Fruit fly (Drosophila melanogaster) whole organism, embryonic: Measurements from ENCODE around the gene Rnb.

Source experiments
- CG10267 ChIP-seq: fragments of 200-800 bp; sonication (Bioruptor generic); optimal IDR thresholded peaks from 2 replicates; lab custom pipeline; 2018; ENCODE audit warnings: missing biosample characterization, mild to moderate bottlenecking, missing genetic modification characterization, moderate library complexity
- CG11456 ChIP-seq: fragments of 200-800 bp; sonication (Bioruptor generic); IDR thresholded peaks from 3 replicates; pipeline ENCODE4 v1.3.6; 2022; ENCODE audit warnings: missing biosample characterization, missing genetic modification characterization
- CG11723 ChIP-seq: fragments of 200-800 bp; sonication (Bioruptor generic); optimal IDR thresholded peaks from 2 replicates; lab custom pipeline; 2017; ENCODE audit warnings: missing biosample characterization, mild to moderate bottlenecking, missing genetic modification characterization
- CG12104 ChIP-seq: fragments of 200-800 bp; sonication (Bioruptor generic); optimal IDR thresholded peaks from 3 replicates; lab custom pipeline; 2016; ENCODE audit warnings: missing biosample characterization, missing genetic modification characterization
- CG13424 ChIP-seq: fragments of 200-800 bp; sonication (Bioruptor generic); optimal IDR thresholded peaks from 2 replicates; lab custom pipeline; 2019; ENCODE audit warnings: missing biosample characterization, mild to moderate bottlenecking, missing genetic modification characterization, moderate library complexity
- CG15479 ChIP-seq: fragments of 200-800 bp; sonication (Bioruptor generic); optimal IDR thresholded peaks from 3 replicates; lab custom pipeline; 2019; ENCODE audit warnings: missing biosample characterization, mild to moderate bottlenecking, missing genetic modification characterization, moderate library complexity
- CG15696 ChIP-seq: fragments of 200-800 bp; sonication (Bioruptor generic); optimal IDR thresholded peaks from 2 replicates; lab custom pipeline; 2019; ENCODE audit warnings: missing biosample characterization, mild to moderate bottlenecking, missing genetic modification characterization, moderate library complexity
- CG17186 ChIP-seq: fragments of 200-800 bp; sonication (Bioruptor generic); optimal IDR thresholded peaks from 3 replicates; lab custom pipeline; 2017; ENCODE audit warnings: missing biosample characterization, missing genetic modification reagents, missing genetic modification characterization
- CG17359 ChIP-seq: fragments of 200-800 bp; sonication (Bioruptor generic); optimal IDR thresholded peaks from 3 replicates; lab custom pipeline; 2018; ENCODE audit warnings: missing biosample characterization, mild to moderate bottlenecking, missing genetic modification characterization, moderate library complexity
- CG17385 ChIP-seq: fragments of 200-800 bp; sonication (Bioruptor generic); optimal IDR thresholded peaks from 3 replicates; lab custom pipeline; 2018; ENCODE audit warnings: missing biosample characterization, mild to moderate bottlenecking, missing genetic modification characterization
- CG1792 ChIP-seq: fragments of 200-800 bp; sonication (Bioruptor generic); optimal IDR thresholded peaks from 2 replicates; lab custom pipeline; 2016; ENCODE audit warnings: missing biosample characterization, missing genetic modification characterization
- CG18599 ChIP-seq: fragments of 200-800 bp; sonication (Bioruptor generic); optimal IDR thresholded peaks from 3 replicates; lab custom pipeline; 2017; ENCODE audit warnings: missing biosample characterization, missing genetic modification characterization, mild to moderate bottlenecking, moderate library complexity, missing genetic modification reagents
- CG18764 ChIP-seq: fragments of 200-800 bp; sonication (Bioruptor generic); optimal IDR thresholded peaks from 3 replicates; lab custom pipeline; 2016; ENCODE audit warnings: missing biosample characterization, missing genetic modification characterization
- CG3281 ChIP-seq: fragments of 200-800 bp; sonication (Bioruptor generic); optimal IDR thresholded peaks from 3 replicates; lab custom pipeline; 2017; ENCODE audit warnings: missing biosample characterization, mild to moderate bottlenecking, missing genetic modification characterization
- CG43689 ChIP-seq: fragments of 200-800 bp; sonication (Bioruptor generic); IDR thresholded peaks from 2 replicates; pipeline ENCODE4 v1.3.6; 2022; ENCODE audit warnings: missing biosample characterization, missing genetic modification characterization
- CG4424 ChIP-seq: fragments of 200-800 bp; sonication (Bioruptor generic); optimal IDR thresholded peaks from 3 replicates; lab custom pipeline; 2016; ENCODE audit warnings: missing biosample characterization, missing genetic modification characterization
- CG5180 ChIP-seq: fragments of 200-800 bp; sonication (Bioruptor generic); optimal IDR thresholded peaks from 3 replicates; lab custom pipeline; 2017; ENCODE audit warnings: missing biosample characterization, missing genetic modification characterization, mild to moderate bottlenecking, moderate library complexity, missing genetic modification reagents
- CG6254 ChIP-seq: fragments of 200-800 bp; sonication (Bioruptor generic); optimal IDR thresholded peaks from 3 replicates; lab custom pipeline; 2017; ENCODE audit warnings: mild to moderate bottlenecking, missing biosample characterization, missing genetic modification reagents, missing genetic modification characterization
- CG6813 ChIP-seq: fragments of 200-800 bp; sonication (Bioruptor generic); optimal IDR thresholded peaks from 2 replicates; lab custom pipeline; 2017; ENCODE audit warnings: missing biosample characterization, missing genetic modification characterization, mild to moderate bottlenecking, moderate library complexity, missing genetic modification reagents
- CG7271 ChIP-seq: fragments of 200-800 bp; sonication (Bioruptor generic); optimal IDR thresholded peaks from 2 replicates; lab custom pipeline; 2018; ENCODE audit warnings: missing biosample characterization, mild to moderate bottlenecking, missing genetic modification characterization, moderate library complexity
- CG7839 ChIP-seq: fragments of 200-800 bp; sonication (Bioruptor generic); optimal IDR thresholded peaks from 3 replicates; lab custom pipeline; 2018; ENCODE audit warnings: missing biosample characterization, mild to moderate bottlenecking, missing genetic modification characterization, moderate library complexity
- D ChIP-seq, 2 experiments: fragments of 200-800 bp in 1 of 2; fragments of >200 bp in 1 of 2; sonication (Bioruptor generic) in 1 of 2; optimal IDR thresholded peaks; 2 replicates in 1 of 2; 3 replicates in 1 of 2; lab custom pipeline; 2017; ENCODE audit warnings: mild to moderate bottlenecking in 1 of 2, missing biosample characterization in 1 of 2, missing genetic modification characterization in 1 of 2, missing genetic modification reagents in 1 of 2
- D19A ChIP-seq: fragments of 200-800 bp; optimal IDR thresholded peaks from 3 replicates; lab custom pipeline; 2019; ENCODE audit warnings: missing biosample characterization, mild to moderate bottlenecking, missing genetic modification characterization, moderate library complexity
- E2f1 ChIP-seq: fragments of 200-800 bp; sonication (Bioruptor generic); IDR thresholded peaks from 2 replicates; pipeline ENCODE4 v1.3.6; 2022; ENCODE audit warnings: missing biosample characterization, missing genetic modification characterization
- Hey ChIP-seq: fragments of 200-800 bp; sonication (Bioruptor generic); optimal IDR thresholded peaks from 3 replicates; lab custom pipeline; 2018; ENCODE audit warnings: missing biosample characterization, mild to moderate bottlenecking, missing genetic modification characterization
- Hmr ChIP-seq: fragments of 200-800 bp; sonication (Bioruptor generic); optimal IDR thresholded peaks from 3 replicates; lab custom pipeline; 2017; ENCODE audit warnings: mild to moderate bottlenecking, missing biosample characterization, missing genetic modification reagents, missing genetic modification characterization
- MTF-1 ChIP-seq: fragments of 200-800 bp; sonication (Bioruptor generic); optimal IDR thresholded peaks from 2 replicates; lab custom pipeline; 2018; ENCODE audit warnings: missing biosample characterization, mild to moderate bottlenecking, missing genetic modification characterization, borderline replicate concordance
- NC2α ChIP-seq: fragments of 200-800 bp; sonication (Bioruptor generic); optimal IDR thresholded peaks from 2 replicates; lab custom pipeline; 2016; ENCODE audit warnings: missing biosample characterization, missing genetic modification characterization
- NfI ChIP-seq: fragments of 200-800 bp; sonication (Bioruptor generic); optimal IDR thresholded peaks from 3 replicates; lab custom pipeline; 2018; ENCODE audit warnings: missing biosample characterization, mild to moderate bottlenecking, missing genetic modification characterization, moderate library complexity
- Side ChIP-seq: fragments of 200-800 bp; sonication (Bioruptor generic); optimal IDR thresholded peaks from 2 replicates; lab custom pipeline; 2016; ENCODE audit warnings: missing biosample characterization, missing genetic modification characterization
- TFAM ChIP-seq: fragments of 200-800 bp; sonication (Bioruptor generic); optimal IDR thresholded peaks from 2 replicates; lab custom pipeline; 2017; ENCODE audit warnings: missing biosample characterization, missing genetic modification characterization, inconsistent platforms
- Usf ChIP-seq: fragments of 200-800 bp; sonication (Bioruptor generic); optimal IDR thresholded peaks from 2 replicates; lab custom pipeline; 2017; ENCODE audit warnings: missing genotype, missing biosample characterization, missing genetic modification characterization
- bcd ChIP-seq: fragments of 200-800 bp; sonication (Bioruptor generic); optimal IDR thresholded peaks from 2 replicates; lab custom pipeline; 2017; ENCODE audit warnings: missing biosample characterization, mild to moderate bottlenecking, missing genetic modification characterization
- cad ChIP-seq: fragments of >200 bp; optimal IDR thresholded peaks from 2 replicates; lab custom pipeline; 2017; ENCODE audit warnings: missing biosample characterization, missing genetic modification characterization
- chm ChIP-seq: fragments of 200-800 bp; sonication (Bioruptor generic); IDR thresholded peaks from 2 replicates; pipeline ENCODE4 v1.3.6; 2022; ENCODE audit warnings: missing biosample characterization, missing genetic modification characterization
- crol ChIP-seq: fragments of 200-800 bp; sonication (Bioruptor generic); IDR thresholded peaks from 2 replicates; pipeline ENCODE4 v1.3.6; 2022; ENCODE audit warnings: missing biosample characterization, missing genetic modification characterization
- dmrt99B ChIP-seq: fragments of 200-800 bp; sonication (Bioruptor generic); optimal IDR thresholded peaks from 2 replicates; lab custom pipeline; 2018; ENCODE audit warnings: missing biosample characterization, mild to moderate bottlenecking, missing genetic modification characterization, moderate library complexity
- fd102C ChIP-seq: fragments of 200-800 bp; sonication (Bioruptor generic); optimal IDR thresholded peaks from 2 replicates; lab custom pipeline; 2018; ENCODE audit warnings: missing biosample characterization, mild to moderate bottlenecking, missing genetic modification characterization, moderate library complexity
- fd64A ChIP-seq: fragments of 200-800 bp; sonication (Bioruptor generic); optimal IDR thresholded peaks from 3 replicates; lab custom pipeline; 2018; ENCODE audit warnings: missing biosample characterization, mild to moderate bottlenecking, missing genetic modification characterization
- hkb ChIP-seq, 2 experiments: fragments of 200-800 bp in 1 of 2; fragments of >200 bp in 1 of 2; sonication (Bioruptor generic) in 1 of 2; IDR thresholded peaks in 1 of 2; optimal IDR thresholded peaks in 1 of 2; 2 replicates each; pipeline versions ENCODE4 v1.3.6 to Lab custom; 2017 to 2022; ENCODE audit warnings: missing biosample characterization in 1 of 2, missing genetic modification characterization in 1 of 2
- inv ChIP-seq: fragments of 200-800 bp; sonication (Bioruptor generic); IDR thresholded peaks from 2 replicates; pipeline ENCODE4 v1.3.6; 2022; ENCODE audit warnings: missing biosample characterization, missing genetic modification characterization; ENCODE audit not compliant: partially characterized antibody
- kah ChIP-seq: fragments of 200-800 bp; sonication (Bioruptor generic); optimal IDR thresholded peaks from 2 replicates; lab custom pipeline; 2018; ENCODE audit warnings: missing biosample characterization, mild to moderate bottlenecking, missing genetic modification characterization
- kni ChIP-seq: fragments of 200-800 bp; sonication (Bioruptor generic); optimal IDR thresholded peaks from 3 replicates; lab custom pipeline; 2017; ENCODE audit warnings: mild to moderate bottlenecking, missing biosample characterization, missing genetic modification reagents, missing genetic modification characterization
- otp ChIP-seq: fragments of 200-800 bp; sonication (Bioruptor generic); IDR thresholded peaks from 3 replicates; pipeline ENCODE4, ENCODE4 v1.3.6; 2022; ENCODE audit warnings: missing biosample characterization, missing genetic modification characterization
- sens-2 ChIP-seq: fragments of 200-800 bp; sonication (Bioruptor generic); IDR thresholded peaks from 2 replicates; pipeline ENCODE4 v1.3.6; 2022; ENCODE audit warnings: missing biosample characterization, missing genetic modification characterization
- so ChIP-seq: fragments of 200-800 bp; sonication (Bioruptor generic); IDR thresholded peaks from 3 replicates; pipeline ENCODE4 v1.3.6; 2022; ENCODE audit warnings: missing biosample characterization, missing genetic modification characterization
- tap ChIP-seq: fragments of 200-800 bp; optimal IDR thresholded peaks from 3 replicates; lab custom pipeline; 2019; ENCODE audit warnings: missing biosample characterization, mild to moderate bottlenecking, missing genetic modification characterization, moderate library complexity
- wek ChIP-seq: fragments of 200-800 bp; sonication (Bioruptor generic); optimal IDR thresholded peaks from 3 replicates; lab custom pipeline; 2018; ENCODE audit warnings: missing biosample characterization, mild to moderate bottlenecking, missing genetic modification characterization, moderate library complexity
- zen ChIP-seq: fragments of 200-800 bp; sonication (Bioruptor generic); optimal IDR thresholded peaks from 3 replicates; lab custom pipeline; 2018; ENCODE audit warnings: missing biosample characterization, mild to moderate bottlenecking, missing genetic modification characterization, moderate library complexity

The Rnb gene

DNA sequence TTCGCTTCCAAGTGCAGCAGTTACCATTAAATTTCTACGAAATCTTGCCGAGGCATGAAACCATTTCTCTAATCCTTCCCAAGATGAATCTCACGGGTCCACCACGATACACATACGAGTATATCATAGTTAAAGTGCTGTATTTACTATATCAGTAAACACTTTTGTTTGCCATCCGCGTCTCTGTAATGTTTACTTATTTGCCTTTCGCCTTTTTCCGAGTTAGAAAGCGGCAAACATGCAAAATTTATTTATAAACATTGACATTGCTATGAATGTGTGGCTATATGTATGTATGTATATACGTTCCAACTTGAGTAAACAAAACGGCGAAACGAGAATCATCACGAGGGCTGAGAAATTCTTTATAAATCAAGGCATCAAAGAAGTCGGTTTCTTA, 31.8 kb upstream of the Rnb start (continued):
- TF ChIP-seq Usf (GFP tag; lab: Kevin White, UChicago) (no peak), Hmr (GFP tag; lab: Kevin White, UChicago) (no peak), hkb (optimal IDR thresholded peaks at IDR 0.05; lab: Kevin White, UChicago) (no peak), hkb (GFP tag; IDR thresholded peaks at IDR 0.05; lab: Robert Waterston, UW) (0 out of 2 replicates have a peak, but pooled peaks have one; percentile 16), kah (peak; percentile 21), CG11723 (GFP tag; lab: Kevin White, UChicago) (peak; percentile 58), dmrt99B (tag; lab: Kevin White, UChicago) (no peak), CG3281 (GFP tag; lab: Kevin White, UChicago) (peak; percentile 53), Side (GFP tag; lab: Kevin White, UChicago) (peak; percentile 16), tap (tag; lab: Kevin White, UChicago) (peak; percentile 59), kni (peak; percentile 82), crol (GFP tag; lab: Robert Waterston, UW) (no peak), bcd (GFP tag; lab: Kevin White, UChicago) (peak; percentile 9), CG15479 (peak; percentile 55), D19A (tag; lab: Kevin White, UChicago) (peak; percentile 46), MTF-1 (GFP tag; lab: Kevin White, UChicago) (peak; percentile 85), sens-2 (GFP tag; lab: Robert Waterston, UW) (no peak), fd64A (GFP tag; lab: Kevin White, UChicago) (peak; percentile 87), wek (peak; percentile 45), inv (GFP tag; lab: Robert Waterston, UW) (no peak), cad (no peak), CG15696 (tag; lab: Kevin White, UChicago) (peak; percentile 95), fd102C (peak; percentile 94), CG7271 (tag; lab: Kevin White, UChicago) (peak; percentile 85), CG10267 (tag; lab: Kevin White, UChicago) (peak; percentile 48), chm (GFP tag; lab: Robert Waterston, UW) (no peak), CG7839 (tag; lab: Kevin White, UChicago) (no peak), CG1792 (GFP tag; lab: Kevin White, UChicago) (no peak), CG18764 (peak; percentile 3), so (GFP tag; lab: Robert Waterston, UW) (peak; percentile 21; the same call in 1 of the 3 replicates), D (optimal IDR thresholded peaks at IDR 0.05; lab: Kevin White, UChicago) (no peak), D (GFP tag; optimal IDR thresholded peaks at IDR 0.05; lab: Kevin White, UChicago) (peak; percentile 64), CG17359 (no peak), Hey (tag; lab: Kevin White, UChicago) (no peak), CG43689 (GFP tag; lab: Robert Waterston, UW) (no peak), CG18599 (GFP tag; lab: Kevin White, UChicago) (peak; percentile 70), CG17186 (peak; percentile 29), E2f1 (GFP tag; lab: Robert Waterston, UW) (no peak), CG11456 (no peak), CG6813 (GFP tag; lab: Kevin White, UChicago) (peak; percentile 90), zen (tag; lab: Kevin White, UChicago) (peak; percentile 81), CG6254 (GFP tag; lab: Kevin White, UChicago) (peak; percentile 66), CG4424 (GFP tag; lab: Kevin White, UChicago) (peak; percentile 15), CG12104 (GFP tag; lab: Kevin White, UChicago) (peak; percentile 40), otp (0 out of 3 replicates have a peak, but pooled peaks have one; percentile 35), CG5180 (GFP tag; lab: Kevin White, UChicago) (peak; percentile 39), CG13424 (tag; lab: Kevin White, UChicago) (no peak), TFAM (peak; percentile 50), NC2α (no peak), CG17385 (GFP tag; lab: Kevin White, UChicago) (no peak), NfI (no peak)
